Fruit fly (Drosophila melanogaster): ENCODE data around the gene dmt.
A peak's percentile ranks its signal among the peaks of the same experiment; 100 is the strongest.

dm6 chr3R:9677734-9678341 lies 33.1 kb upstream of the dmt start, which contains the start of gene p23:
- TF ChIP-seq CG8319 (GFP tag; optimal IDR thresholded peaks at IDR 0.05) (no peak), CG3919 (GFP tag; optimal IDR thresholded peaks at IDR 0.05) (no peak), CG34406 (GFP tag; optimal IDR thresholded peaks at IDR 0.05) (no peak), OdsH (GFP tag; optimal IDR thresholded peaks at IDR 0.05) (no peak), Eip78C (GFP tag) (no peak), CG16779 (tag; optimal IDR thresholded peaks at IDR 0.05) (no peak), Hr38 (GFP tag; optimal IDR thresholded peaks at IDR 0.05) (no peak), Hr4 (GFP tag; optimal IDR thresholded peaks at IDR 0.05) (no peak), CG31627 (GFP tag; optimal IDR thresholded peaks at IDR 0.05) (no peak), CG4318 (GFP tag; optimal IDR thresholded peaks at IDR 0.05) (no peak), ss (GFP tag; optimal IDR thresholded peaks at IDR 0.05) (peak in 1 of 2 experiments; percentile 43), Smox (GFP tag; optimal IDR thresholded peaks at IDR 0.05) (no peak), CG6854 (GFP tag; optimal IDR thresholded peaks at IDR 0.05) (no peak)

All from whole organism, prepupa.